Fruit fly (Drosophila melanogaster) whole organism, adult: Measurements from ENCODE around the gene M6.

ENCODE experiments used
- CG12768 ChIP-seq: fragments of 200-800 bp; sonication (Bioruptor generic); optimal IDR thresholded peaks from 2 replicates; lab custom pipeline; 2017; ENCODE audit warnings: missing biosample characterization, missing genetic modification characterization, mild to moderate bottlenecking, moderate library complexity, missing genetic modification reagents
- CG14711 ChIP-seq: fragments of 200-800 bp; sonication (Bioruptor generic); optimal IDR thresholded peaks from 2 replicates; lab custom pipeline; 2018; ENCODE audit warnings: missing biosample characterization, mild to moderate bottlenecking, missing genetic modification characterization, moderate library complexity
- CG5204 ChIP-seq: fragments of 200-800 bp; sonication (Bioruptor generic); optimal IDR thresholded peaks from 2 replicates; lab custom pipeline; 2016; ENCODE audit warnings: missing biosample characterization, missing genetic modification characterization
- Hr96 ChIP-seq: fragments of 200-800 bp; sonication (Bioruptor generic); optimal IDR thresholded peaks from 2 replicates; lab custom pipeline; 2016; ENCODE audit warnings: missing biosample characterization, missing genetic modification characterization
- Mnt ChIP-seq: fragments of 200-800 bp; sonication (Bioruptor generic); optimal IDR thresholded peaks from 2 replicates; lab custom pipeline; 2016; ENCODE audit warnings: missing biosample characterization, mild to moderate bottlenecking, missing genetic modification characterization
- kay ChIP-seq: fragments of 200-800 bp; sonication (Bioruptor generic); peaks from one replicate; lab custom pipeline; 2016; ENCODE audit warnings: missing biosample characterization, missing genetic modification characterization, borderline replicate concordance
- ovo ChIP-seq: fragments of 200-800 bp; sonication (Bioruptor generic); optimal IDR thresholded peaks from 2 replicates; lab custom pipeline; 2016; ENCODE audit warnings: missing biosample characterization, missing genetic modification characterization
- tj ChIP-seq: fragments of 200-800 bp; sonication (Bioruptor generic); optimal IDR thresholded peaks from 3 replicates; lab custom pipeline; 2017; ENCODE audit warnings: missing biosample characterization, mild to moderate bottlenecking, missing genetic modification characterization, moderate library complexity
- toe ChIP-seq: fragments of 200-800 bp; sonication (Bioruptor generic); optimal IDR thresholded peaks from 2 replicates; lab custom pipeline; 2016; ENCODE audit warnings: missing biosample characterization, missing genetic modification characterization

DNA sequence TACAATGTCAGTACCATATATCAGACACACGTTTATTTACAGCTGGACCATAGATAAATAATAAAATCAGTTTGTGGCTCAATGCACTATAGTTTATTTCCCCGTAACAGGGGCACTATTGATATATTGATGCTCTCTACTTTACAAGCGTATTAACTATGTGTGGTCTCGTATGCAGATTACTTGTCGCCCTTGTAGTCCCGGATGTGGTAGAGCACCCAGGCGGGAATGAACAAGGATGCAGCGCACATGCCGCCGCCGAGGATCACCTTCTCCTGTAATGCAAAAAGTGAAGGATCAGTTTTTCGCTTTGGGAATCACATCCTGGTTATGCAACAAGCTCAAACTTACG is 31.2 kb downstream of the M6 start:
- TF ChIP-seq Mnt (GFP tag; lab: Kevin White, UChicago) (no peak), CG5204 (GFP tag; lab: Kevin White, UChicago) (no peak), kay (GFP tag; lab: Kevin White, UChicago) (no peak), CG14711 (tag; lab: Kevin White, UChicago) (no peak), CG12768 (GFP tag; lab: Kevin White, UChicago) (no peak), ovo (GFP tag; lab: Kevin White, UChicago) (no peak), tj (GFP tag; lab: Kevin White, UChicago) (no peak), Hr96 (no peak), toe (GFP tag; lab: Kevin White, UChicago) (no peak)
